In the genomic region with DNA sequence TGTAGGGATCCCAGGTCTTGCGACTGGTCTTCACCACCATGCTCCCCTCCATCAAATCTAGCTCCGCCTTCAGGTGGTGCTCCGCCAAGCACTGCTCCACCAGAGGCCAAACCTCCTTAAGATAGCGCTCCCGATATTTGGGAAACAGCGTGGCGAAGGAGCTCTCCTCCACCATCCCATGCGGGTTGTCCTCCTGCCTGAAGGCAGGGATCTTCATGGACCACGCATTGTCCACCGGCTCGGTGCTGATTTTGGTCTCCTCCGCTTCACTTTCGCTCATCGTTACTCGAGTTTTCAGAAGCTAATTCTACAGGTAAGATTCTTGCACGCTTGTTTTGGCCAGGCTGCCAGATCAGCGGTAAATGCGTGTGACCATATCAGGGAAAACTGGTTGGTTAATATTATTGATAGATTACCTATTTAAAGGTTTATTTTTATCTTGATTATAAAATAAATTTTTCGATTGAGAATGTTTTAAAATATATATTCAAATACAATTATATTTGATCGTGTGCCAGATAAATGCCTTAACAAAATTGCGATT, we compare ENCODE assay signal across 1 fruit fly cellular context.
TF ChIP-seq lines count a peak whose summit lies in the region.

A gene (minus strand): TSS at position 361 of the 544 bp plus-strand sequence.

TF ChIP-seq in whole organism, embryonic, 481 proteins besides CTCF, POLR2A, EP300 and RAD21 (continued from another document):
- TF ChIP-seq CG4282 (GFP tag; optimal IDR thresholded peaks at IDR 0.05; lab: Kevin White, UChicago) = no peak
- peak; percentile 20 for TF ChIP-seq dmrt99B (tag; optimal IDR thresholded peaks at IDR 0.05; lab: Kevin White, UChicago)
- peak; percentile 15 for TF ChIP-seq NfI (GFP tag; optimal IDR thresholded peaks at IDR 0.05; lab: Kevin White, UChicago)
- peak; percentile 24 for TF ChIP-seq CG11504 (tag; optimal IDR thresholded peaks at IDR 0.05; lab: Kevin White, UChicago)
- TF ChIP-seq crc (GFP tag; optimal IDR thresholded peaks at IDR 0.05; lab: Kevin White, UChicago) = no peak
- TF ChIP-seq Mad (GFP tag; optimal IDR thresholded peaks at IDR 0.05; lab: Kevin White, UChicago) = peak; percentile 3
- peak; percentile 33 for TF ChIP-seq CG3847 (GFP tag; IDR thresholded peaks at IDR 0.05; lab: Robert Waterston, UW)
- TF ChIP-seq repo (GFP tag; optimal IDR thresholded peaks at IDR 0.05; lab: Kevin White, UChicago) = peak; percentile 43
- no peak for TF ChIP-seq CG11696 (GFP tag; IDR thresholded peaks at IDR 0.05; lab: Robert Waterston, UW)
- TF ChIP-seq CoRest (tag; optimal IDR thresholded peaks at IDR 0.05; lab: Kevin White, UChicago) = peak; percentile 0
- TF ChIP-seq CG16815 (GFP tag; optimal IDR thresholded peaks at IDR 0.05; lab: Kevin White, UChicago) = no peak
- TF ChIP-seq nmo (GFP tag; optimal IDR thresholded peaks at IDR 0.05; lab: Kevin White, UChicago) = no peak
- no peak for TF ChIP-seq HHEX (GFP tag; optimal IDR thresholded peaks at IDR 0.05; lab: Kevin White, UChicago)
- TF ChIP-seq CG15479 (GFP tag; optimal IDR thresholded peaks at IDR 0.05; lab: Kevin White, UChicago) = no peak
- peak; percentile 77 for TF ChIP-seq MBD-R2 (GFP tag; IDR thresholded peaks at IDR 0.05; lab: Robert Waterston, UW)
- TF ChIP-seq CG2678 (tag; optimal IDR thresholded peaks at IDR 0.05; lab: Kevin White, UChicago) = peak; percentile 28
- no peak for TF ChIP-seq Myb (GFP tag; optimal IDR thresholded peaks at IDR 0.05; lab: Kevin White, UChicago)
- no peak for TF ChIP-seq Blimp-1 (GFP tag; optimal IDR thresholded peaks at IDR 0.05; lab: Kevin White, UChicago)
- TF ChIP-seq cato (GFP tag; optimal IDR thresholded peaks at IDR 0.05; lab: Kevin White, UChicago; ENCODE audit: borderline replicate concordance) = no peak
- TF ChIP-seq lab (GFP tag; optimal IDR thresholded peaks at IDR 0.05; lab: Kevin White, UChicago) = no peak
- peak; percentile 5 for TF ChIP-seq Meics (GFP tag; optimal IDR thresholded peaks at IDR 0.05; lab: Kevin White, UChicago)
- TF ChIP-seq HLH4C (GFP tag; IDR thresholded peaks at IDR 0.05; lab: Robert Waterston, UW; ENCODE audit: partially characterized antibody) = no peak
- TF ChIP-seq HmgZ (tag; optimal IDR thresholded peaks at IDR 0.05; lab: Kevin White, UChicago) = peak; percentile 13
- peak; percentile 13 for TF ChIP-seq tap (tag; optimal IDR thresholded peaks at IDR 0.05; lab: Kevin White, UChicago)
- TF ChIP-seq CHES-1-like (GFP tag; optimal IDR thresholded peaks at IDR 0.05; lab: Kevin White, UChicago) = no peak
- no peak for TF ChIP-seq CG6854 (GFP tag; optimal IDR thresholded peaks at IDR 0.05; lab: Kevin White, UChicago)
- no peak for TF ChIP-seq YL-1 (GFP tag; optimal IDR thresholded peaks at IDR 0.05; lab: Kevin White, UChicago)
- peak; percentile 7 for TF ChIP-seq Chrac-16 (GFP tag; optimal IDR thresholded peaks at IDR 0.05; lab: Kevin White, UChicago)
- peak; percentile 9 for TF ChIP-seq BEAF-32 (GFP tag; optimal IDR thresholded peaks at IDR 0.05; lab: Kevin White, UChicago)
- TF ChIP-seq E2f1 (GFP tag; IDR thresholded peaks at IDR 0.05; lab: Robert Waterston, UW) = no peak
- TF ChIP-seq jigr1 (GFP tag; IDR thresholded peaks at IDR 0.05; lab: Robert Waterston, UW) = no peak
- TF ChIP-seq CG6813 (GFP tag; optimal IDR thresholded peaks at IDR 0.05; lab: Kevin White, UChicago) = no peak
- TF ChIP-seq ham (GFP tag; IDR thresholded peaks at IDR 0.05; lab: Robert Waterston, UW) = no peak
- peak; percentile 8 for TF ChIP-seq trem (tag; optimal IDR thresholded peaks at IDR 0.05; lab: Kevin White, UChicago)
- TF ChIP-seq org-1 (GFP tag; optimal IDR thresholded peaks at IDR 0.05; lab: Kevin White, UChicago) = no peak
- TF ChIP-seq Atf3 (GFP tag; optimal IDR thresholded peaks at IDR 0.05; lab: Kevin White, UChicago) = no peak
- no peak for TF ChIP-seq gsb-n (tag; optimal IDR thresholded peaks at IDR 0.05; lab: Kevin White, UChicago)
- TF ChIP-seq ssp (GFP tag; IDR thresholded peaks at IDR 0.05; lab: Robert Waterston, UW) = no peak
- no peak for TF ChIP-seq CG7357 (GFP tag; IDR thresholded peaks at IDR 0.05; lab: Robert Waterston, UW)
- TF ChIP-seq CG10267 (tag; optimal IDR thresholded peaks at IDR 0.05; lab: Kevin White, UChicago) = no peak
- peak; percentile 36 for TF ChIP-seq ind (GFP tag; optimal IDR thresholded peaks at IDR 0.05; lab: Kevin White, UChicago)
- no peak for TF ChIP-seq CG9727 (GFP tag; optimal IDR thresholded peaks at IDR 0.05; lab: Kevin White, UChicago)
- TF ChIP-seq CG9817 (tag; optimal IDR thresholded peaks at IDR 0.05; lab: Kevin White, UChicago) = peak; percentile 26
- TF ChIP-seq CG3065 (GFP tag; optimal IDR thresholded peaks at IDR 0.05; lab: Kevin White, UChicago) = no peak
- peak in 1 of 2 experiments; percentile 31 for TF ChIP-seq dpn (GFP tag; optimal IDR thresholded peaks at IDR 0.05; lab: Kevin White, UChicago)
- peak; percentile 16 for TF ChIP-seq CG17829 (tag; optimal IDR thresholded peaks at IDR 0.05; lab: Kevin White, UChicago)
- TF ChIP-seq onecut (GFP tag; IDR thresholded peaks at IDR 0.05; lab: Robert Waterston, UW) = no peak
- no peak for TF ChIP-seq Drgx (GFP tag; IDR thresholded peaks at IDR 0.05; lab: Robert Waterston, UW)
- TF ChIP-seq sens (GFP tag; lab: Kevin White, UChicago) = no peak
- TF ChIP-seq jumu (GFP tag; optimal IDR thresholded peaks at IDR 0.05; lab: Kevin White, UChicago) = no peak
- TF ChIP-seq Opbp (GFP tag; IDR thresholded peaks at IDR 0.05; lab: Robert Waterston, UW; ENCODE audit: partially characterized antibody) = peak; percentile 42; the same call in 1 of the 3 replicates
- TF ChIP-seq peb (GFP tag; IDR thresholded peaks at IDR 0.05; lab: Robert Waterston, UW) = no peak
- peak; percentile 46 for TF ChIP-seq sug (tag; optimal IDR thresholded peaks at IDR 0.05; lab: Kevin White, UChicago)
- TF ChIP-seq Elba2 (GFP tag; optimal IDR thresholded peaks at IDR 0.05; lab: Kevin White, UChicago) = no peak
- peak; percentile 11 for TF ChIP-seq CG9797 (GFP tag; optimal IDR thresholded peaks at IDR 0.05; lab: Kevin White, UChicago)
- TF ChIP-seq pfk (GFP tag; optimal IDR thresholded peaks at IDR 0.05; lab: Kevin White, UChicago) = no peak
- no peak for TF ChIP-seq ab (GFP tag; optimal IDR thresholded peaks at IDR 0.05; lab: Kevin White, UChicago)
- peak; percentile 45 for TF ChIP-seq Rfx (GFP tag; IDR thresholded peaks at IDR 0.05; lab: Robert Waterston, UW)
- no peak for TF ChIP-seq sd (tag; optimal IDR thresholded peaks at IDR 0.05; lab: Kevin White, UChicago)
- TF ChIP-seq CG1603 (tag; optimal IDR thresholded peaks at IDR 0.05; lab: Kevin White, UChicago) = peak; percentile 34
- TF ChIP-seq MESR4 (GFP tag; optimal IDR thresholded peaks at IDR 0.05; lab: Kevin White, UChicago) = peak; percentile 84
- TF ChIP-seq Sox102F (GFP tag; optimal IDR thresholded peaks at IDR 0.05; lab: Kevin White, UChicago) = no peak
- peak; percentile 22 for TF ChIP-seq CG30403 (GFP tag; optimal IDR thresholded peaks at IDR 0.05; lab: Kevin White, UChicago)
- TF ChIP-seq lola (GFP tag; optimal IDR thresholded peaks at IDR 0.05; lab: Kevin White, UChicago) = peak in 1 of 3 experiments; percentile 3
- TF ChIP-seq CG7839 (tag; optimal IDR thresholded peaks at IDR 0.05; lab: Kevin White, UChicago) = peak; percentile 17
- TF ChIP-seq Xbp1 (GFP tag; optimal IDR thresholded peaks at IDR 0.05; lab: Kevin White, UChicago) = peak; percentile 37
- no peak for TF ChIP-seq bsh (GFP tag; optimal IDR thresholded peaks at IDR 0.05; lab: Kevin White, UChicago)
- no peak for TF ChIP-seq CG17186 (GFP tag; optimal IDR thresholded peaks at IDR 0.05; lab: Kevin White, UChicago)
- no peak for TF ChIP-seq zf30C (GFP tag; optimal IDR thresholded peaks at IDR 0.05; lab: Kevin White, UChicago)
- TF ChIP-seq grau (tag; optimal IDR thresholded peaks at IDR 0.05; lab: Kevin White, UChicago) = peak; percentile 37
- no peak for TF ChIP-seq CG8281 (tag; optimal IDR thresholded peaks at IDR 0.05; lab: Kevin White, UChicago)
- TF ChIP-seq CG15011 (GFP tag; optimal IDR thresholded peaks at IDR 0.05; lab: Kevin White, UChicago) = no peak
TF ChIP-seq in whole organism, embryonic: peak in this region for 66.
